Fruit fly (Drosophila melanogaster) whole organism, embryonic: ENCODE measurements around the gene Dlc90F.

Experiments used
- BtbVII ChIP-seq: fragments of 200-800 bp; sonication (Bioruptor generic); optimal IDR thresholded peaks from 3 replicates; lab custom pipeline; 2017; ENCODE audit warnings: missing biosample characterization, mild to moderate bottlenecking, missing genetic modification characterization
- CG11695 ChIP-seq: fragments of 200-800 bp; sonication (Bioruptor generic); IDR thresholded peaks from 3 replicates; pipeline ENCODE4 v1.3.6; 2022; ENCODE audit warnings: missing biosample characterization, missing genetic modification characterization
- CG12071 ChIP-seq: fragments of 200-800 bp; sonication (Bioruptor generic); optimal IDR thresholded peaks from 3 replicates; lab custom pipeline; 2018; ENCODE audit warnings: missing biosample characterization, mild to moderate bottlenecking, missing genetic modification characterization
- CG12659 ChIP-seq: fragments of 200-800 bp; sonication (Bioruptor generic); optimal IDR thresholded peaks from 3 replicates; lab custom pipeline; 2017; ENCODE audit warnings: mild to moderate bottlenecking, missing biosample characterization, missing genetic modification reagents, missing genetic modification characterization
- CG12769 ChIP-seq: fragments of 200-800 bp; sonication (Bioruptor generic); optimal IDR thresholded peaks from 2 replicates; lab custom pipeline; 2019; ENCODE audit warnings: missing biosample characterization, mild to moderate bottlenecking, missing genetic modification characterization, moderate library complexity
- CG13296 ChIP-seq: fragments of 200-800 bp; sonication (Bioruptor generic); optimal IDR thresholded peaks from 3 replicates; lab custom pipeline; 2018; ENCODE audit warnings: missing biosample characterization, mild to moderate bottlenecking, missing genetic modification characterization
- CG15269 ChIP-seq: fragments of 200-800 bp; sonication (Bioruptor generic); optimal IDR thresholded peaks from 2 replicates; lab custom pipeline; 2018; ENCODE audit warnings: missing biosample characterization, mild to moderate bottlenecking, missing genetic modification characterization, moderate library complexity
- CG16863 ChIP-seq: fragments of 200-800 bp; sonication (Bioruptor generic); optimal IDR thresholded peaks from 3 replicates; lab custom pipeline; 2016; ENCODE audit warnings: missing biosample characterization, missing genetic modification characterization
- CG17361 ChIP-seq: fragments of 200-800 bp; sonication (Bioruptor generic); IDR thresholded peaks from 3 replicates; pipeline ENCODE4 v1.3.6; 2022; ENCODE audit warnings: missing biosample characterization, missing genetic modification characterization
- CG18599 ChIP-seq: fragments of 200-800 bp; sonication (Bioruptor generic); optimal IDR thresholded peaks from 3 replicates; lab custom pipeline; 2017; ENCODE audit warnings: missing biosample characterization, missing genetic modification characterization, mild to moderate bottlenecking, moderate library complexity, missing genetic modification reagents
- CG18619 ChIP-seq: fragments of 200-800 bp; sonication (Bioruptor generic); optimal IDR thresholded peaks from 3 replicates; lab custom pipeline; 2017; ENCODE audit warnings: missing biosample characterization, mild to moderate bottlenecking, missing genetic modification characterization
- CG3281 ChIP-seq: fragments of 200-800 bp; sonication (Bioruptor generic); optimal IDR thresholded peaks from 3 replicates; lab custom pipeline; 2017; ENCODE audit warnings: missing biosample characterization, mild to moderate bottlenecking, missing genetic modification characterization
- CG6683 ChIP-seq: fragments of 200-800 bp; sonication (Bioruptor generic); optimal IDR thresholded peaks from 2 replicates; lab custom pipeline; 2017; ENCODE audit warnings: missing biosample characterization, mild to moderate bottlenecking, missing genetic modification characterization, missing genetic modification reagents
- CG6765 ChIP-seq: fragments of 200-800 bp; sonication (Bioruptor generic); optimal IDR thresholded peaks from 3 replicates; lab custom pipeline; 2017; ENCODE audit warnings: missing biosample characterization, mild to moderate bottlenecking, missing genetic modification characterization
- CG6791 ChIP-seq: fragments of 200-800 bp; sonication (Bioruptor generic); IDR thresholded peaks from 3 replicates; pipeline ENCODE4 v1.3.6; 2022; ENCODE audit warnings: missing biosample characterization, missing genetic modification characterization; ENCODE audit not compliant: partially characterized antibody
- CG6813 ChIP-seq: fragments of 200-800 bp; sonication (Bioruptor generic); optimal IDR thresholded peaks from 2 replicates; lab custom pipeline; 2017; ENCODE audit warnings: missing biosample characterization, missing genetic modification characterization, mild to moderate bottlenecking, moderate library complexity, missing genetic modification reagents
- CG8290 ChIP-seq, 3 experiments: fragments of 200-800 bp; sonication (Bioruptor generic); optimal IDR thresholded peaks; 2 replicates each; lab custom pipeline; 2016 to 2019; ENCODE audit warnings: missing biosample characterization in 3 of 3, missing genetic modification characterization in 3 of 3, mild to moderate bottlenecking in 2 of 3, moderate library complexity in 1 of 3
- CG9727 ChIP-seq: fragments of 200-800 bp; sonication (Bioruptor generic); optimal IDR thresholded peaks from 3 replicates; lab custom pipeline; 2017; ENCODE audit warnings: missing biosample characterization, mild to moderate bottlenecking, missing genetic modification characterization
- Camta ChIP-seq: fragments of 200-800 bp; sonication (Bioruptor generic); optimal IDR thresholded peaks from 2 replicates; lab custom pipeline; 2016; ENCODE audit warnings: missing biosample characterization, missing genetic modification characterization
- CrebB ChIP-seq: fragments of 200-800 bp; sonication (Bioruptor generic); optimal IDR thresholded peaks from 3 replicates; lab custom pipeline; 2018; ENCODE audit warnings: missing biosample characterization, mild to moderate bottlenecking, missing genetic modification characterization
- Dek ChIP-seq: fragments of 200-800 bp; sonication (Bioruptor generic); optimal IDR thresholded peaks from 3 replicates; lab custom pipeline; 2019; ENCODE audit warnings: missing biosample characterization, mild to moderate bottlenecking, missing genetic modification characterization, moderate library complexity
- Doc2 ChIP-seq: fragments of 200-800 bp; sonication (Bioruptor generic); IDR thresholded peaks from 2 replicates; pipeline ENCODE4 v1.3.6; 2022; ENCODE audit warnings: missing biosample characterization, missing genetic modification characterization
- Ets65A ChIP-seq: fragments of 200-800 bp; sonication (Bioruptor generic); peaks from one replicate; lab custom pipeline; 2016; ENCODE audit warnings: missing biosample characterization, missing genetic modification characterization
- Fer1 ChIP-seq: fragments of 200-800 bp; sonication (Bioruptor generic); optimal IDR thresholded peaks from 2 replicates; lab custom pipeline; 2017; ENCODE audit warnings: missing biosample characterization, mild to moderate bottlenecking, missing genetic modification characterization
- Fer3 ChIP-seq: fragments of 200-800 bp; sonication (Bioruptor generic); optimal IDR thresholded peaks from 2 replicates; lab custom pipeline; 2018; ENCODE audit warnings: missing biosample characterization, mild to moderate bottlenecking, missing genetic modification characterization, moderate library complexity
- Hey ChIP-seq: fragments of 200-800 bp; sonication (Bioruptor generic); optimal IDR thresholded peaks from 3 replicates; lab custom pipeline; 2018; ENCODE audit warnings: missing biosample characterization, mild to moderate bottlenecking, missing genetic modification characterization
- Hr51 ChIP-seq, 2 experiments: fragments of 200-800 bp; sonication (Bioruptor generic); optimal IDR thresholded peaks; 2 replicates in 1 of 2; 3 replicates in 1 of 2; lab custom pipeline; 2016 to 2018; ENCODE audit warnings: missing biosample characterization in 2 of 2, missing genetic modification characterization in 2 of 2, mild to moderate bottlenecking in 1 of 2, moderate library complexity in 1 of 2
- Med ChIP-seq: fragments of 200-800 bp; sonication (Bioruptor generic); peaks from one replicate; lab custom pipeline; 2016; ENCODE audit warnings: missing biosample characterization, missing genetic modification characterization, mild to moderate bottlenecking, inconsistent platforms, moderate library complexity
- Meics ChIP-seq: fragments of 200-800 bp; sonication (Bioruptor generic); optimal IDR thresholded peaks from 2 replicates; lab custom pipeline; 2017; ENCODE audit warnings: missing biosample characterization, mild to moderate bottlenecking, missing genetic modification characterization
- Oaz ChIP-seq: fragments of 200-800 bp; sonication (Bioruptor generic); IDR thresholded peaks from 2 replicates; pipeline ENCODE4 v1.3.6; 2022; ENCODE audit warnings: missing biosample characterization, missing genetic modification characterization
- Ravus ChIP-seq: fragments of 200-800 bp; sonication (Bioruptor generic); IDR thresholded peaks from 2 replicates; pipeline ENCODE4 v1.3.6; 2022; ENCODE audit warnings: missing biosample characterization, missing genetic modification characterization
- bigmax ChIP-seq: fragments of 200-800 bp; sonication (Bioruptor generic); optimal IDR thresholded peaks from 2 replicates; lab custom pipeline; 2018; ENCODE audit warnings: missing biosample characterization, mild to moderate bottlenecking, missing genetic modification characterization
- chinmo ChIP-seq: fragments of 200-800 bp; sonication (Bioruptor generic); IDR thresholded peaks from 4 replicates; pipeline ENCODE4 v1.3.6; 2022; ENCODE audit warnings: missing biosample characterization, missing genetic modification characterization; ENCODE audit not compliant: partially characterized antibody
- cwo ChIP-seq: fragments of 200-800 bp; sonication (Bioruptor generic); optimal IDR thresholded peaks from 3 replicates; lab custom pipeline; 2017; ENCODE audit warnings: missing biosample characterization, missing genetic modification characterization, mild to moderate bottlenecking, moderate library complexity, missing genetic modification reagents
- eve ChIP-seq, 2 experiments: fragments of >200 bp; optimal IDR thresholded peaks; 2 replicates each; lab custom pipeline; 2017; ENCODE audit warnings: missing biosample characterization in 2 of 2, missing genetic modification characterization in 2 of 2
- ewg ChIP-seq: fragments of 200-800 bp; sonication (Bioruptor generic); optimal IDR thresholded peaks from 3 replicates; lab custom pipeline; 2017; ENCODE audit warnings: mild to moderate bottlenecking, missing biosample characterization, missing genetic modification reagents, missing genetic modification characterization
- fd3F ChIP-seq: fragments of 200-800 bp; sonication (Bioruptor generic); optimal IDR thresholded peaks from 2 replicates; lab custom pipeline; 2018; ENCODE audit warnings: missing biosample characterization, mild to moderate bottlenecking, missing genetic modification characterization, moderate library complexity
- her ChIP-seq: fragments of 200-800 bp; sonication (Bioruptor generic); optimal IDR thresholded peaks from 2 replicates; lab custom pipeline; 2016; ENCODE audit warnings: missing biosample characterization, missing genetic modification characterization
- hth ChIP-seq: fragments of >200 bp; optimal IDR thresholded peaks from 2 replicates; lab custom pipeline; 2017; ENCODE audit warnings: inconsistent platforms
- lilli ChIP-seq: fragments of 200-800 bp; sonication (Bioruptor generic); optimal IDR thresholded peaks from 3 replicates; lab custom pipeline; 2016; ENCODE audit warnings: missing biosample characterization, missing genetic modification characterization
- mirr ChIP-seq: fragments of 200-800 bp; sonication (Bioruptor generic); optimal IDR thresholded peaks from 3 replicates; lab custom pipeline; 2018; ENCODE audit warnings: missing biosample characterization, mild to moderate bottlenecking, missing genetic modification characterization
- schlank ChIP-seq: fragments of 200-800 bp; sonication (Bioruptor generic); optimal IDR thresholded peaks from 2 replicates; lab custom pipeline; 2018; ENCODE audit warnings: missing biosample characterization, mild to moderate bottlenecking, missing genetic modification characterization
- scrt ChIP-seq: fragments of 200-800 bp; sonication (Bioruptor generic); optimal IDR thresholded peaks from 2 replicates; lab custom pipeline; 2018; ENCODE audit warnings: missing biosample characterization, mild to moderate bottlenecking, missing genetic modification characterization, moderate library complexity
- sens ChIP-seq: fragments of 200-800 bp; sonication (Bioruptor generic); peaks from one replicate; lab custom pipeline; 2016; ENCODE audit warnings: missing biosample characterization, missing genetic modification characterization

Dlc90F gene

dm6 chr3R:18296084-18296483 lies 2.9 kb upstream of the Dlc90F start (continued):
- peak; percentile 28 for TF ChIP-seq scrt
- TF ChIP-seq CG12659 (GFP tag; lab: Kevin White, UChicago), result peak; percentile 13
- no peak for TF ChIP-seq CG8290 (GFP tag; optimal IDR thresholded peaks at IDR 0.05; lab: Kevin White, UChicago)
- TF ChIP-seq CG8290 (tag; optimal IDR thresholded peaks at IDR 0.05; lab: Kevin White, UChicago), result peak in 1 of 2 experiments; percentile 46
- peak; percentile 10 for TF ChIP-seq CG12071 (GFP tag; lab: Kevin White, UChicago)
- TF ChIP-seq Ravus (GFP tag; lab: Robert Waterston, UW), result no peak
- TF ChIP-seq CG18619 (GFP tag; lab: Kevin White, UChicago), result peak; percentile 8
- TF ChIP-seq her (GFP tag; lab: Kevin White, UChicago), result peak; percentile 3
- TF ChIP-seq CG11695 (GFP tag; lab: Robert Waterston, UW), result 0 out of 3 replicates have a peak, but pooled peaks have one; percentile 33
- TF ChIP-seq Hr51 (GFP tag; optimal IDR thresholded peaks at IDR 0.05; lab: Kevin White, UChicago), result peak in 1 of 2 experiments; percentile 27
- peak; percentile 78 for TF ChIP-seq Med (GFP tag; lab: Kevin White, UChicago)
- TF ChIP-seq Camta (GFP tag; lab: Kevin White, UChicago), result no peak
- TF ChIP-seq CG15269 (tag; lab: Kevin White, UChicago), result peak; percentile 12
- peak; percentile 4 for TF ChIP-seq CG6683 (GFP tag; lab: Kevin White, UChicago)
- no peak for TF ChIP-seq Ets65A (GFP tag; lab: Kevin White, UChicago)
- peak; percentile 4 for TF ChIP-seq CG6813 (GFP tag; lab: Kevin White, UChicago)
- TF ChIP-seq hth (lab: Kevin White, UChicago), result no peak
- 0 out of 4 replicates have a peak, but pooled peaks have one; percentile 35 for TF ChIP-seq chinmo (GFP tag; lab: Robert Waterston, UW)
- peak; percentile 10 for TF ChIP-seq cwo (GFP tag; lab: Kevin White, UChicago)
- no peak for TF ChIP-seq Hey (tag; lab: Kevin White, UChicago)
- peak; percentile 20 for TF ChIP-seq lilli (GFP tag; lab: Kevin White, UChicago)
- TF ChIP-seq CG18599, result peak; percentile 75
- TF ChIP-seq CG6765 (GFP tag; lab: Kevin White, UChicago), result peak; percentile 53
- peak; percentile 23 for TF ChIP-seq CG12769 (tag; lab: Kevin White, UChicago)
- TF ChIP-seq eve (GFP tag; optimal IDR thresholded peaks at IDR 0.05; lab: Kevin White, UChicago), result peak in 1 of 2 experiments; percentile 45
- no peak for TF ChIP-seq Oaz (GFP tag; lab: Robert Waterston, UW)
- TF ChIP-seq fd3F (GFP tag; lab: Kevin White, UChicago), result peak; percentile 36
- TF ChIP-seq Fer1 (GFP tag; lab: Kevin White, UChicago), result peak; percentile 51
- TF ChIP-seq Doc2 (GFP tag; lab: Robert Waterston, UW), result no peak
- TF ChIP-seq CG6791 (GFP tag; lab: Robert Waterston, UW), result no peak
- TF ChIP-seq CG9727 (GFP tag; lab: Kevin White, UChicago), result peak; percentile 14
- peak; percentile 33 for TF ChIP-seq Meics (GFP tag; lab: Kevin White, UChicago)
- peak; percentile 68 for TF ChIP-seq schlank (tag; lab: Kevin White, UChicago)
- TF ChIP-seq CG16863, result no peak
- peak; percentile 17 for TF ChIP-seq CrebB (tag; lab: Kevin White, UChicago)
- TF ChIP-seq bigmax (GFP tag; lab: Kevin White, UChicago), result peak; percentile 53
- peak; percentile 37 for TF ChIP-seq Fer3 (tag; lab: Kevin White, UChicago)
- peak; percentile 44 for TF ChIP-seq CG13296
- TF ChIP-seq CG3281 (GFP tag; lab: Kevin White, UChicago), result peak; percentile 50
- peak; percentile 20 for TF ChIP-seq Dek (tag; lab: Kevin White, UChicago)
- no peak for TF ChIP-seq CG17361 (GFP tag; lab: Robert Waterston, UW)
- TF ChIP-seq sens, result peak; percentile 48
- no peak for TF ChIP-seq ewg
- TF ChIP-seq BtbVII (GFP tag; lab: Kevin White, UChicago), result peak; percentile 57
- peak; percentile 8 for TF ChIP-seq mirr
